Worm (Caenorhabditis elegans) whole organism, L2 larva: Measurements from ENCODE around the gene zipt-3.

Experiments used
- aly-2 ChIP-seq: fragments of 150-350 bp; optimal IDR thresholded peaks from 2 replicates; lab custom pipeline; 2014; ENCODE audit warnings: missing biosample characterization, missing genetic modification characterization
- egl-27 ChIP-seq: sonication (generic microtip); optimal IDR thresholded peaks from 3 replicates; lab custom pipeline; 2017; ENCODE audit warnings: missing biosample characterization, missing genetic modification reagents, missing genetic modification characterization
- elt-1 ChIP-seq: fragments of 150-350 bp; optimal IDR thresholded peaks from 2 replicates; lab custom pipeline; 2014; ENCODE audit warnings: missing biosample characterization, missing genetic modification characterization
- elt-3 ChIP-seq: sonication (generic microtip); optimal IDR thresholded peaks from 2 replicates; lab custom pipeline; 2017; ENCODE audit warnings: missing biosample characterization, missing genetic modification characterization
- lin-13 ChIP-seq: fragments of 150-350 bp; optimal IDR thresholded peaks from 2 replicates; lab custom pipeline; 2014; ENCODE audit warnings: missing biosample characterization, missing genetic modification reagents, missing genetic modification characterization
- lsy-2 ChIP-seq, 2 experiments: fragments of 150-350 bp in 1 of 2; sonication (generic microtip) in 1 of 2; optimal IDR thresholded peaks; 2 replicates each; lab custom pipeline; 2014 to 2017; ENCODE audit warnings: missing biosample characterization in 2 of 2, missing genetic modification characterization in 2 of 2
- nhr-10 ChIP-seq: sonication (generic microtip); optimal IDR thresholded peaks from 2 replicates; lab custom pipeline; 2017; ENCODE audit warnings: missing biosample characterization, missing genetic modification characterization
- snpc-4 ChIP-seq: fragments of 150-350 bp; optimal IDR thresholded peaks from 2 replicates; lab custom pipeline; 2014; ENCODE audit warnings: missing biosample characterization, missing genetic modification characterization
- unc-55 ChIP-seq: fragments of 150-350 bp; sonication (generic microtip); optimal IDR thresholded peaks from 3 replicates; lab custom pipeline; 2014; ENCODE audit warnings: missing biosample characterization, missing genetic modification reagents, missing genetic modification characterization
- ztf-4 ChIP-seq: fragments of 150-350 bp; optimal IDR thresholded peaks from 2 replicates; lab custom pipeline; 2014; ENCODE audit warnings: missing biosample characterization, missing genetic modification characterization

- TF ChIP-seq elt-3 (tag; lab: Kevin White, UChicago): no peak
- TF ChIP-seq snpc-4: peak; percentile 72
- TF ChIP-seq lin-13 (GFP tag; lab: Kevin White, UChicago): peak; percentile 52
- TF ChIP-seq elt-1: no peak
- TF ChIP-seq lsy-2 (tag; optimal IDR thresholded peaks at IDR 0.05; lab: Kevin White, UChicago): peak; percentile 7 to 84
- peak; percentile 89 for TF ChIP-seq unc-55 (GFP tag; lab: Kevin White, UChicago)
- peak; percentile 57 for TF ChIP-seq ztf-4 (tag; lab: Kevin White, UChicago)
- TF ChIP-seq egl-27 (tag; lab: Kevin White, UChicago): no peak
- no peak for TF ChIP-seq aly-2 (tag; lab: Kevin White, UChicago)
- no peak for TF ChIP-seq nhr-10
Observed at ce11 chrII:5714807-5715206, 3.1 kb upstream of the zipt-3 start, which contains the start of the genes tiar-1 and lelo-4.
